Worm (Caenorhabditis elegans): ENCODE measurements around the gene Y51H4A.935.
A peak's percentile ranks its signal among the peaks of the same experiment; 100 is the strongest.
"Not testable (repeated sequence)": the region's sequence is repeated elsewhere in the genome, so short reads cannot be mapped to it uniquely, and the experiment has no call there.

The Y51H4A.935 gene

DNA sequence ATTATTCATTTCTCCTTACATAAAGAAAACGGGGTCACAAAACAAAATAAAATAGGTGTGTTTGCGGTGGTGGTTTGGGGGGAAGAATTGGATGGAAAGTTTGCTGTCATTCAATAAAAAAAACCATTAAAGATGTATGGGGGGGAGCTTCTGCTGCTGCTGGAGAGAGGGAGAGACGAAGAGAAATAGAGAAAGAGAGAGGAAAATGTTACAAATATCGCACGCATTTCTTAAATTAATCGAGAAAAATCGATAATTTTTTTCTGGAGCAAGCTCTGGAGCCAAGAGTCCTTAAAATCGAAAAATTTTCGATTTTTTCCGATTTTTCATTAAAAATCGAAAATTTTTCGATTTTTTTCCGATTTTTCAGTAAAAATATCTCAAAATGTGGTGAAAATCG is 24.2 kb downstream of the Y51H4A.935 start:
- TF ChIP-seq ceh-36 (tag; optimal IDR thresholded peaks at IDR 0.05) (no peak), ama-1 (optimal IDR thresholded peaks at IDR 0.05) (peak; percentile 3), B0310.2 (tag; optimal IDR thresholded peaks at IDR 0.05) (peak; percentile 18), aly-1 (tag; optimal IDR thresholded peaks at IDR 0.05) (no peak), tbx-37 (GFP tag; conservative IDR thresholded peaks at IDR 0.05) (peak; percentile 18; the same call in 1 of the 2 replicates)

DNA sequence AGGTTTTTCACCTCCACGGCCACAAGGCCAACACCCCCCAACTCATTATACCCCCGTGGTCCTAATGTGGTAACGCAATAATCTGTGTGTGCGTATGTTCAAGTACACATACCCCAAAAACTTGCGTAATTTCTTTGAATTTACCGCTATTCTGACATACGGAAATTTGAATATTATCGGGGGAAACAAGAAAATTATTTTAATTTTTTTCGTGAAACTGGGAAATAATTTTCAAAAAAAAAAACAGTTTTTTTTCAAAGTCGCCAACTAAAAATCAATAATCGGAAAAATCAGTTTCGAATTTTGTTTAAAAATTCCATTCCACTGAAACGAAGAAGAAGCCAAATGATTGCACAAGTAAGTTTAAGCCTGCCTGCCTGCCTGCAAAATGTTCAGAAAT is 26.1 kb downstream of the Y51H4A.935 start, which contains the start of gene Y51H4A.938:
Gene Y51H4A.938, plus strand, starts transcription at position 301 of the 400 bp plus-strand sequence.
- not testable (repeated sequence) for TF ChIP-seq ets-7 (tag; optimal IDR thresholded peaks at IDR 0.05); ceh-36 (tag; optimal IDR thresholded peaks at IDR 0.05); tbx-37 (GFP tag; conservative IDR thresholded peaks at IDR 0.05)

DNA sequence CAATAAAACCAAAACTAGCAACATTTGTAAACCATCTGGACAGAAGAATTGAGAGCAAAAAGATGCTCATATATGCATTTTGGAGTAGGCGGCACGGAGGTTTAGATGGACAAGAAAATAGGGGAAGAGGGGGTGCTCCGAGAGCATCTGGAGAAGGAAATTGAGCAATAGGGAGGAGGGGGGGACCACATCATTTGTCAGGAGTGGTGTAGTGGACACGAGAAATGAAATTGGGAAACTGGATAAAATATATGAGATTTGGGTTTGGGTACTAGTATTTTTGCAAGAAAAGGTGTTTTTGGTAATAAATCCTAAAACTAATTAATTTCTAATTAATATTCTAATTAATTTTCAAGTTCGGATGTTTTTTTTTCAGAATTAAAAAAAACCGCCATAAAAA is 29.9 kb downstream of the Y51H4A.935 start, which contains the start of gene Y51H4A.1:
Gene Y51H4A.1, minus strand, starts transcription at position 127 of the 400 bp plus-strand sequence.
- TF ChIP-seq tbx-37 (GFP tag; conservative IDR thresholded peaks at IDR 0.05) (0 out of 2 replicates have a peak, but pooled peaks have one; percentile 20), flt-1 (GFP tag; IDR thresholded peaks at IDR 0.05) (no peak), tra-4 (tag; optimal IDR thresholded peaks at IDR 0.05) (no peak), hmbx-1 (tag; optimal IDR thresholded peaks at IDR 0.05) (no peak), B0310.2 (tag; optimal IDR thresholded peaks at IDR 0.05) (no peak), ceh-13 (GFP tag; optimal IDR thresholded peaks at IDR 0.05) (no peak)

ce11 chrIV:16476081-16476480 is 31.0 kb downstream of the Y51H4A.935 start:
- TF ChIP-seq ceh-13 (GFP tag; optimal IDR thresholded peaks at IDR 0.05) (no peak), hnd-1 (tag; optimal IDR thresholded peaks at IDR 0.05) (no peak), aly-1 (tag; optimal IDR thresholded peaks at IDR 0.05) (no peak), F13C5.2 (tag; optimal IDR thresholded peaks at IDR 0.05) (no peak), flt-1 (GFP tag; IDR thresholded peaks at IDR 0.05) (no peak), hmbx-1 (tag; optimal IDR thresholded peaks at IDR 0.05) (no peak), hmg-4 (GFP tag; optimal IDR thresholded peaks at IDR 0.05) (no peak), B0310.2 (tag; optimal IDR thresholded peaks at IDR 0.05) (no peak), scrt-1 (GFP tag; IDR thresholded peaks at IDR 0.05) (no peak), tbx-11 (GFP tag; IDR thresholded peaks at IDR 0.05) (no peak), pes-1 (GFP tag; IDR thresholded peaks at IDR 0.05) (no peak), ceh-36 (tag; optimal IDR thresholded peaks at IDR 0.05) (no peak), tbx-37 (GFP tag; conservative IDR thresholded peaks at IDR 0.05) (no peak), sea-1 (GFP tag; conservative IDR thresholded peaks at IDR 0.05) (no peak), ets-7 (tag; optimal IDR thresholded peaks at IDR 0.05) (no peak), ama-1 (optimal IDR thresholded peaks at IDR 0.05) (no peak), tra-4 (tag; optimal IDR thresholded peaks at IDR 0.05) (no peak)

ce11 chrIV:16471569-16471968 is 35.5 kb downstream of the Y51H4A.935 start:
- no peak for TF ChIP-seq scrt-1 (GFP tag; IDR thresholded peaks at IDR 0.05)
- no peak for TF ChIP-seq hmg-4 (GFP tag; optimal IDR thresholded peaks at IDR 0.05)
- no peak for TF ChIP-seq hnd-1 (tag; optimal IDR thresholded peaks at IDR 0.05)
- TF ChIP-seq flt-1 (GFP tag; IDR thresholded peaks at IDR 0.05) = no peak
- no peak for TF ChIP-seq tbx-37 (GFP tag; conservative IDR thresholded peaks at IDR 0.05)

- TF ChIP-seq ceh-36 (tag; optimal IDR thresholded peaks at IDR 0.05); sea-1 (GFP tag; conservative IDR thresholded peaks at IDR 0.05); scrt-1 (GFP tag; IDR thresholded peaks at IDR 0.05): not testable (repeated sequence)
These were observed 36.1 kb downstream of the Y51H4A.935 start, which contains the start of gene VY10G11R.1 for ce11 chrIV:16470888-16471287. Gene VY10G11R.1, minus strand, starts transcription at chrIV:16470988.

- 0 out of 2 replicates have a peak, but pooled peaks have one; percentile 15 for TF ChIP-seq sea-1 (GFP tag; conservative IDR thresholded peaks at IDR 0.05)
These were observed 43.1 kb downstream of the Y51H4A.935 start for ce11 chrIV:16463932-16464331.

DNA sequence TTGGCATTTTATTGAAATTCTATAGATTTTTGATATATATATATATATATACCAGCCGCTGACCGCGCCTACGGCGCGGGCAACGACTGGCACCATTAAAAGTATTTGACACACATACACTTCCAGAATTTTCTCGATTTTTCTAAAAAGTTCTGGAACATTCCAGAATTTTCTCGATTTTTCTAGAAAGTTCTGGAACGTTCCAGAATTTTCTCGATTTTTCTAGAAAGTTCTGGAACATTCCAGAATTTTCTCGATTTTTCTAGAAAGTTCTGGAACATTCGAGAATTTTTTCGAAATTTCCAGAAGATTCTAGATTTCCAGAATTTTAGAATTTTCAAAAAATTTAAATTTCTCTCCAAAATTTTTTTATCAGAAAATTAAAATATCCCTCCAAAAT is 48.7 kb downstream of the Y51H4A.935 start:
- TF ChIP-seq tbx-37 (GFP tag; conservative IDR thresholded peaks at IDR 0.05) (0 out of 2 replicates have a peak, but pooled peaks have one; percentile 36), pes-1 (GFP tag; IDR thresholded peaks at IDR 0.05) (peak; percentile 91), flt-1 (GFP tag; IDR thresholded peaks at IDR 0.05) (peak; percentile 90)
